Fruit fly (Drosophila melanogaster): ENCODE data around the gene CG13721.

Gene CG13721

DNA sequence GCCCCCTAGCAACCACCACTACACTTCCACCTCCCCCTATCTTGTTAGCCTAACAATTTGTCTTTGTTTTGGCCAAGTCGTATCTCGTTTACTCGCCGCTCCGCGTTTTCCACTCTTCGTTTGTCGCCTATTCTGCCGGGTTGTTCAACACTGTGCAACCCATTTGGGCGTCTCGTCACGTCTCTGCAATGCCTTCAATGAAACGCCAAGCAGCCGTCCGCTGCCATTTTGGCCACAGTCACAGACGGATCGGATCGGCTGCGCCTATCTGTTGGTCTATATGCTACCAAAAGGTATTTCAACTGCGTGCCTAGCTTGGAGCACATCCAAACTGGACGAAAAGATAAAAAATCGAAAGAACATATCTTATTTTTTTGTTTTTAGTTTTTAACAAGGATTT lies 18.8 kb upstream of the CG13721 start:
- TF ChIP-seq fd96Ca (GFP tag; IDR thresholded peaks at IDR 0.05) (peak; percentile 19; the same call in 1 of the 3 replicates), CG8301 (tag; optimal IDR thresholded peaks at IDR 0.05) (no peak), Ets98B (GFP tag; IDR thresholded peaks at IDR 0.05) (peak; percentile 39)

DNA sequence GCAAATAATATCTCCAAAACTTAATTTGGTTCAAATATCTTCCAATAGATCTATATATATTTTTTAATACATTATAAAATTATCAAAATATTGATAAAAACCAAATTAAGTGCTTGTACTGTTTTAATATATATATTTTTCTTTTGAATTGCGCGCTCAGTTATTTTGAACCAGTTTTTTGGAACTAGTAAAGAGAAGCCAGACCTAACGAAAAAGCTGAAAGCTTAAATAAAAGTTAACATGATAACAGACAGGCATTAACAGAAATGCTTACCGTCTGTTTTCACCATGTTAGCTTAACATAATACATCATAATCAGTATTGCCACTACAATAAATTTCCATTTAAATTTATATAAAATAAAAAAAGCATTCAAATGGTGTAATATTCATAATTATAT lies 12.7 kb upstream of the CG13721 start:
- TF ChIP-seq Snoo (tag; optimal IDR thresholded peaks at IDR 0.05) (no peak), CG34367 (tag; optimal IDR thresholded peaks at IDR 0.05) (no peak), gl (tag; optimal IDR thresholded peaks at IDR 0.05) (no peak), CG17806 (tag; optimal IDR thresholded peaks at IDR 0.05) (no peak), CG13204 (GFP tag; optimal IDR thresholded peaks at IDR 0.05) (no peak), D1 (tag; optimal IDR thresholded peaks at IDR 0.05) (no peak), Pif1B (GFP tag; optimal IDR thresholded peaks at IDR 0.05) (no peak), Pif1A (GFP tag; optimal IDR thresholded peaks at IDR 0.05) (no peak), CG12605 (GFP tag; IDR thresholded peaks at IDR 0.05) (no peak), CG8159 (tag; optimal IDR thresholded peaks at IDR 0.05) (no peak), CG14655 (GFP tag; optimal IDR thresholded peaks at IDR 0.05) (no peak), CG8301 (tag; optimal IDR thresholded peaks at IDR 0.05) (no peak), CG4496 (GFP tag; IDR thresholded peaks at IDR 0.05) (no peak)

DNA sequence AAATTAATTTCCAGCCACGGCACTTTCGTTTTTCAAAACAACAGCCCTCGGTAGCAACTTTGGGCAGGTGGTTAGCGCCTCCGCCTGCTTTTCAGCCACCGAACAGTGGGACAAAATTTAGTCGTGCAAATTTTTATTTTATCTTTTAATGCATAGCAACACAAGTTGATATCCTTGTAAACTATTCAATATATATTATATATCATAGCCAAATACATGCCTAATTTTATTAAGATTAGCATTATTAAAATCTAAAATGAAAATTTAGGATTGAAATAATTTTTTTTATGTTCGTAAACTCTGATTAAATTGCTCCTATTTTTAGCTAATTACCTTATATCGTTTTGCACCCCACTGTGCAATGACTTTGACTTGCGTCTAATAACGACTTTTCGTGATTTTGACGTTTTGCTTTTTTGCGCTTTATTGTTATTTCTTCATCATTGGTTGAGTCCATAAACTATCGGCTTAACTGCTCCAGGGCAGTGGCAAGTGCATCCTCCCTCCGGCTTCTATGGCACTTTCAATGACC lies 11.4 kb upstream of the CG13721 start:
- TF ChIP-seq CG12605 (GFP tag; IDR thresholded peaks at IDR 0.05) (no peak), Pif1A (GFP tag; optimal IDR thresholded peaks at IDR 0.05) (peak; percentile 3), CG9948 (tag; optimal IDR thresholded peaks at IDR 0.05) (peak; percentile 1), EcR (GFP tag; optimal IDR thresholded peaks at IDR 0.05) (no peak), CG13204 (GFP tag; optimal IDR thresholded peaks at IDR 0.05) (no peak), Pif1B (GFP tag; optimal IDR thresholded peaks at IDR 0.05) (peak; percentile 10), CG34367 (tag; optimal IDR thresholded peaks at IDR 0.05) (no peak), CG8159 (tag; optimal IDR thresholded peaks at IDR 0.05) (no peak)

DNA sequence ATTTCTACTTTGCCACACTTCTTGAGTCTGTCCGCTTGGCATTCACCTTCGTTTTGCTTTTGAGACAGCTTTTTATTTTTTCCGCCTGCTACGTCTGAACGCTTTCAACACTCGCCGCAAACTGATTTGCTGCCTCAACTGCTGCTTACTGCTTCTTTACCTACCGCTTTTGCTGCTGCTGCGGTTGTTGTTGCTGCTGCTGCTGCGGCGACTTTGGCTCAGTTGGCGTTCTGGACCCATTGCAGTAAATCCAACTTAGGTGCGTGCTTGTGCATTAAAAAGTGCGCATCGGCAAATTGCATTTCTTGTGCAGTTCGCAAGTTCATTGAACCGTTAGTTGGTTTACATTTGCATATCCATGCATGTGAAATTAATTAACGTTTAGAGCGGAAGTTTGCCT lies 10.7 kb upstream of the CG13721 start, which contains the start of gene NT1:
Gene NT1, minus strand, starts transcription at position 127 of the 400 bp plus-strand sequence.
- TF ChIP-seq Snoo (tag; optimal IDR thresholded peaks at IDR 0.05) (no peak), EcR (GFP tag; optimal IDR thresholded peaks at IDR 0.05) (peak; percentile 69), Ets98B (GFP tag; IDR thresholded peaks at IDR 0.05) (no peak), CG13204 (GFP tag; optimal IDR thresholded peaks at IDR 0.05) (peak; percentile 60)

DNA sequence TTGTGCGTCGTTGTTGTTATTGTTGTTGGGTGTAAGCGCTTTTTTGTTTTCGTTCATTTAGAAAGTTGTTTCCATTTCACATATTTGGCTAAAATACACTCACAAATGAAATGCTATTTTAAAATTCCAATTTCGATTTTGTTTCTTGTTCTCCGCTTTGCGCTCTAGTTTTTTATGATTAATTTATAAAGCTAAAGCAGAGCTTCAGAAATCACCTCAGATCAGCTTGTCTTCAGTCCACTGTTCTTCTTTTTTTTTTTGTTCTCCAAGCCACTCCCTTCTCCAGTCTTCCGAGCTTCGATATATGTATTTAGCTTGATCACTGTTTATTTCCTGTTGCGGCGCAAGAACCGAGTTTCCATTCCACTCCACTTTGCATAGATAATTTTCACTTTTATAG lies 10.3 kb upstream of the CG13721 start:
- TF ChIP-seq Pif1B (GFP tag; optimal IDR thresholded peaks at IDR 0.05), result no peak
- no peak for TF ChIP-seq EcR (GFP tag; optimal IDR thresholded peaks at IDR 0.05)
- TF ChIP-seq fd96Ca (GFP tag; IDR thresholded peaks at IDR 0.05), result no peak
- TF ChIP-seq Ets98B (GFP tag; IDR thresholded peaks at IDR 0.05), result no peak
- no peak for TF ChIP-seq CG34367 (tag; optimal IDR thresholded peaks at IDR 0.05)
- TF ChIP-seq CG17806 (tag; optimal IDR thresholded peaks at IDR 0.05), result no peak
- no peak for TF ChIP-seq D1 (tag; optimal IDR thresholded peaks at IDR 0.05)
- TF ChIP-seq Pif1A (GFP tag; optimal IDR thresholded peaks at IDR 0.05), result no peak
- TF ChIP-seq Snoo (tag; optimal IDR thresholded peaks at IDR 0.05), result no peak
- TF ChIP-seq CG12605 (GFP tag; IDR thresholded peaks at IDR 0.05), result no peak
- TF ChIP-seq CG8159 (tag; optimal IDR thresholded peaks at IDR 0.05), result no peak
- TF ChIP-seq rn (GFP tag; IDR thresholded peaks at IDR 0.05), result no peak
- TF ChIP-seq CG15710 (tag; optimal IDR thresholded peaks at IDR 0.05), result no peak

DNA sequence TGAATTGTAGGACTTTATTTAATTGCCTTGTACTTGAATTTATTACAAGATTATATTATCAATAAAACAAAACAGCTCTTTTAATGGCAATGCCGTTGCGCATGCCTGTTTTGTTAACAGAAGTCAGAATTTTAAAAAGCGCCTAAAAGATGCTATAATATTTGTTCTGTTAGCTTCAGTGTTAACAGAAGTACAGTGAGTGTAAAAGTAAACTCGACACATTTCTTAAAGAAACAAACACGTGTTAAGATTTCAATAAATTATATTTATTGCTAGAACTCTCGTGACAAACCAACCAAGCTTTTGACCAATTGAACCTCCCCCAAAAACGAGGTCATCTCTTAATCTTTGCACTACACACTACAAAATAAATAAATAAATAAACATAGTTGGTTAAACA lies 3.8 kb upstream of the CG13721 start:
- TF ChIP-seq CG15710 (tag; optimal IDR thresholded peaks at IDR 0.05) (no peak), CG12605 (GFP tag; IDR thresholded peaks at IDR 0.05) (no peak), fd96Ca (GFP tag; IDR thresholded peaks at IDR 0.05) (no peak), EcR (GFP tag; optimal IDR thresholded peaks at IDR 0.05) (no peak), gl (tag; optimal IDR thresholded peaks at IDR 0.05) (no peak), Pif1B (GFP tag; optimal IDR thresholded peaks at IDR 0.05) (no peak), CG14655 (GFP tag; optimal IDR thresholded peaks at IDR 0.05) (no peak), D1 (tag; optimal IDR thresholded peaks at IDR 0.05) (no peak), Pif1A (GFP tag; optimal IDR thresholded peaks at IDR 0.05) (no peak)

DNA sequence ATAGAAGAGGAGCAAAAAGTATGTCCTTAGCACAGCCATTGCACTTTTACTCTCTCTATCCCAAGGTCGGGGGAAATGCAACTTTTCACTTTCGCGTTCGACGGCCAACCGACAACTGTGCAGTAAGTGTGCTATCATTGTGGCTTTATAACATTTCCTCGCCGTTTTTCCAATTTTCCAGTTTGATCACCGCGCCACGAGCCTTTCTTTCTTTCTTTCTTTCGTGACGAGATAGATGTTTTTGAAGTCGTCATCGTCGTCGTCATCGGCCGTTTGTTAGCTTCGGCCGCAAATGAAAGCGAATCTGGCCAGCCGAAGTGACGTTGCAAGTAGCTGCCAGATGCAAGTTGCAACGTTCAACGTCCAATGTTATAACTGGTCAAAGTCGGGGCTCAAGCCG lies 2.8 kb upstream of the CG13721 start, which contains the start of gene CG13720:
Gene CG13720, minus strand, starts transcription at position 101 of the 400 bp plus-strand sequence.
- TF ChIP-seq CG14655 (GFP tag; optimal IDR thresholded peaks at IDR 0.05) (peak; percentile 25), Pif1A (GFP tag; optimal IDR thresholded peaks at IDR 0.05) (no peak)

DNA sequence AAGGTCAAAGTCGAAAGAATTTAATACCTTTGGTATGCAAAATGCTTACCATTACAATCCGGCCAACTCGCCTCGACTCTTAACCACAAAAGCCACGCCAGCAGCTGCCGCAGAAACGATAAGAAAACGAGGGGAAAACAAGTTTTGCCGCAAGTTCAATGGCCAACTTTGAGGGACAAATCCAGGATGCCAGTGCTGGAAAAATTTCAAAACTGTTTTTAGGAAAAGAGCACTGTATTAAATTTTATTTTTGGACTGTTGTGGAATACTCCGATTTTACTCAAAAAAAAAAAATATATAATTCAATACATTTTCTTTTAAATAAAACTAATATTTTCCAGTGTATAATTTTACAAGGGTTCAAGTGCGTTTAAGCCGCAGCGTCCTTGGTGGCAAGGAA lies 3.0 kb downstream of the CG13721 start:
- peak; percentile 86 for TF ChIP-seq CG34367 (tag; optimal IDR thresholded peaks at IDR 0.05)
- peak; percentile 45 for TF ChIP-seq CG14655 (GFP tag; optimal IDR thresholded peaks at IDR 0.05)
- TF ChIP-seq CG4496 (GFP tag; IDR thresholded peaks at IDR 0.05), result peak; percentile 51; the same call in 1 of the 3 replicates
- peak; percentile 0 for TF ChIP-seq CG8301 (tag; optimal IDR thresholded peaks at IDR 0.05)
- no peak for TF ChIP-seq CG10348 (GFP tag; IDR thresholded peaks at IDR 0.05)
- peak; percentile 88 for TF ChIP-seq CG8159 (tag; optimal IDR thresholded peaks at IDR 0.05)
- TF ChIP-seq CG9948 (tag; optimal IDR thresholded peaks at IDR 0.05), result peak; percentile 87
- no peak for TF ChIP-seq CG32121 (GFP tag; IDR thresholded peaks at IDR 0.05)
- TF ChIP-seq EcR (GFP tag; optimal IDR thresholded peaks at IDR 0.05), result peak; percentile 100
- no peak for TF ChIP-seq Ets98B (GFP tag; IDR thresholded peaks at IDR 0.05)
- no peak for TF ChIP-seq fd96Ca (GFP tag; IDR thresholded peaks at IDR 0.05)
- peak; percentile 73 for TF ChIP-seq Snoo (tag; optimal IDR thresholded peaks at IDR 0.05)
- peak; percentile 93 for TF ChIP-seq CG15710 (tag; optimal IDR thresholded peaks at IDR 0.05)
- TF ChIP-seq D1 (tag; optimal IDR thresholded peaks at IDR 0.05), result peak; percentile 86
- peak; percentile 87 for TF ChIP-seq CG17806 (tag; optimal IDR thresholded peaks at IDR 0.05)
- peak; percentile 45 for TF ChIP-seq gl (tag; optimal IDR thresholded peaks at IDR 0.05)
- TF ChIP-seq Pif1B (GFP tag; optimal IDR thresholded peaks at IDR 0.05), result peak; percentile 88
- TF ChIP-seq CG12605 (GFP tag; IDR thresholded peaks at IDR 0.05), result peak; percentile 31; the same call in 1 of the 2 replicates
- no peak for TF ChIP-seq rn (GFP tag; IDR thresholded peaks at IDR 0.05)
- TF ChIP-seq CG13204 (GFP tag; optimal IDR thresholded peaks at IDR 0.05), result peak; percentile 72
- TF ChIP-seq Pif1A (GFP tag; optimal IDR thresholded peaks at IDR 0.05), result peak; percentile 82

Measured in whole organism, pupa.